Worm (Caenorhabditis elegans) whole organism, L3 larva: ENCODE data around the gene drp-1.

Source experiments
- R02D3.7 ChIP-seq: fragments of 150-350 bp; optimal IDR thresholded peaks from 2 replicates; lab custom pipeline; 2014; ENCODE audit warnings: missing biosample characterization, missing genetic modification characterization
- aly-2 ChIP-seq: fragments of 150-350 bp; optimal IDR thresholded peaks from 2 replicates; lab custom pipeline; 2014; ENCODE audit warnings: missing biosample characterization, missing genetic modification characterization
- ama-1 ChIP-seq: fragments of 150-350 bp; optimal IDR thresholded peaks from 2 replicates; lab custom pipeline; 2018
- ceh-16 ChIP-seq: sonication (generic microtip); optimal IDR thresholded peaks from 2 replicates; lab custom pipeline; 2017; ENCODE audit warnings: missing biosample characterization, missing genetic modification characterization
- ceh-28 ChIP-seq: fragments of 150-350 bp; optimal IDR thresholded peaks from 2 replicates; lab custom pipeline; 2014; ENCODE audit warnings: missing biosample characterization, missing genetic modification reagents, missing genetic modification characterization
- ceh-9 ChIP-seq: sonication (generic microtip); optimal IDR thresholded peaks from 2 replicates; lab custom pipeline; 2018; ENCODE audit warnings: missing biosample characterization, missing genetic modification characterization
- daf-12 ChIP-seq: fragments of 150-350 bp; optimal IDR thresholded peaks from 2 replicates; lab custom pipeline; 2014; ENCODE audit warnings: missing biosample characterization, missing genetic modification reagents, missing genetic modification characterization
- elt-1 ChIP-seq: fragments of 150-350 bp; optimal IDR thresholded peaks from 2 replicates; lab custom pipeline; 2014; ENCODE audit warnings: missing biosample characterization, missing genetic modification characterization
- elt-2 ChIP-seq: sonication (generic microtip); optimal IDR thresholded peaks from 2 replicates; lab custom pipeline; 2016; ENCODE audit warnings: missing genetic modification reagents, mild to moderate bottlenecking, missing genetic modification characterization, missing compliant biosample characterization
- elt-3 ChIP-seq, 3 experiments: fragments of 150-350 bp in 1 of 3; sonication (generic microtip) in 2 of 3; optimal IDR thresholded peaks; 2 replicates in 2 of 3; 4 replicates in 1 of 3; lab custom pipeline; 2014 to 2017; ENCODE audit warnings: missing biosample characterization in 3 of 3, missing genetic modification characterization in 3 of 3
- eor-1 ChIP-seq, 2 experiments: fragments of 150-350 bp; optimal IDR thresholded peaks; 2 replicates each; lab custom pipeline; 2014 to 2018; ENCODE audit warnings: missing biosample characterization in 2 of 2, missing genetic modification characterization in 2 of 2
- fkh-10 ChIP-seq: sonication (generic microtip); optimal IDR thresholded peaks from 2 replicates; lab custom pipeline; 2017; ENCODE audit warnings: missing biosample characterization, missing genetic modification reagents, missing genetic modification characterization
- fkh-2 ChIP-seq: fragments of 150-350 bp; optimal IDR thresholded peaks from 2 replicates; lab custom pipeline; 2014; ENCODE audit warnings: missing biosample characterization, missing genetic modification reagents, missing genetic modification characterization
- fos-1 ChIP-seq: fragments of 150-350 bp; optimal IDR thresholded peaks from 2 replicates; lab custom pipeline; 2014; ENCODE audit warnings: missing biosample characterization, missing genetic modification characterization
- hmg-11 ChIP-seq: sonication (generic microtip); optimal IDR thresholded peaks from 2 replicates; lab custom pipeline; 2016; ENCODE audit warnings: missing genetic modification characterization, missing compliant biosample characterization
- jun-1 ChIP-seq: fragments of 150-350 bp; optimal IDR thresholded peaks from 2 replicates; lab custom pipeline; 2014; ENCODE audit warnings: missing biosample characterization, missing genetic modification reagents, missing genetic modification characterization
- lin-39 ChIP-seq: fragments of 150-350 bp; optimal IDR thresholded peaks from 2 replicates; lab custom pipeline; 2018; ENCODE audit warnings: missing biosample characterization, missing genetic modification reagents, missing genetic modification characterization
- lsy-12 ChIP-seq: sonication (generic microtip); optimal IDR thresholded peaks from 2 replicates; lab custom pipeline; 2016; ENCODE audit warnings: mild to moderate bottlenecking, missing genetic modification characterization, missing compliant biosample characterization
- mdl-1 ChIP-seq: fragments of 150-350 bp; optimal IDR thresholded peaks from 2 replicates; lab custom pipeline; 2014; ENCODE audit warnings: missing biosample characterization, missing genetic modification characterization
- mml-1 ChIP-seq: fragments of 150-350 bp; sonication (generic microtip); optimal IDR thresholded peaks from 3 replicates; lab custom pipeline; 2014; ENCODE audit warnings: missing biosample characterization, missing genetic modification characterization
- nfya-1 ChIP-seq: sonication (generic microtip); optimal IDR thresholded peaks from 2 replicates; lab custom pipeline; 2017; ENCODE audit warnings: missing genetic modification characterization, mild to moderate bottlenecking, missing compliant biosample characterization, antibody characterized with exemption, moderate library complexity; ENCODE audit not compliant: insufficient read depth
- nhr-11 ChIP-seq: fragments of 150-350 bp; optimal IDR thresholded peaks from 2 replicates; lab custom pipeline; 2014; ENCODE audit warnings: missing biosample characterization, missing genetic modification characterization
- nhr-12 ChIP-seq: fragments of 150-350 bp; optimal IDR thresholded peaks from 2 replicates; lab custom pipeline; 2014; ENCODE audit warnings: missing biosample characterization, missing genetic modification characterization
- nhr-237 ChIP-seq: fragments of 150-350 bp; optimal IDR thresholded peaks from 2 replicates; lab custom pipeline; 2014; ENCODE audit warnings: missing biosample characterization, missing genetic modification characterization
- nhr-43 ChIP-seq: sonication (generic microtip); optimal IDR thresholded peaks from 2 replicates; lab custom pipeline; 2016; ENCODE audit warnings: mild to moderate bottlenecking, missing genetic modification characterization, missing compliant biosample characterization; ENCODE audit not compliant: poor library complexity, severe bottlenecking
- nhr-76 ChIP-seq: fragments of 150-350 bp; sonication (generic microtip); optimal IDR thresholded peaks from 5 replicates; lab custom pipeline; 2014; ENCODE audit warnings: missing biosample characterization, missing genetic modification characterization
- nhr-77 ChIP-seq: fragments of 150-350 bp; optimal IDR thresholded peaks from 2 replicates; lab custom pipeline; 2014; ENCODE audit warnings: missing biosample characterization, missing genetic modification characterization
- pha-4 ChIP-seq: fragments of 150-350 bp; optimal IDR thresholded peaks from 2 replicates; lab custom pipeline; 2014; ENCODE audit warnings: missing biosample characterization, missing genetic modification reagents, missing genetic modification characterization
- sea-2 ChIP-seq: fragments of 150-350 bp; sonication (generic microtip); optimal IDR thresholded peaks from 4 replicates; lab custom pipeline; 2014; ENCODE audit warnings: missing biosample characterization, missing genetic modification reagents, missing genetic modification characterization
- tbx-2 ChIP-seq: sonication (generic microtip); optimal IDR thresholded peaks from 2 replicates; lab custom pipeline; 2016; ENCODE audit warnings: mild to moderate bottlenecking, missing genetic modification characterization, missing compliant biosample characterization
- unc-39 ChIP-seq: sonication (generic microtip); optimal IDR thresholded peaks from 4 replicates; lab custom pipeline; 2017; ENCODE audit warnings: missing biosample characterization, missing genetic modification characterization
- unc-62 ChIP-seq: fragments of 150-350 bp; sonication (generic microtip); optimal IDR thresholded peaks from 4 replicates; lab custom pipeline; 2014; ENCODE audit warnings: missing biosample characterization, missing genetic modification reagents, missing genetic modification characterization
- zag-1 ChIP-seq: fragments of 150-350 bp; optimal IDR thresholded peaks from 2 replicates; lab custom pipeline; 2014; ENCODE audit warnings: missing biosample characterization, missing genetic modification characterization
- ztf-11 ChIP-seq: fragments of 150-350 bp; optimal IDR thresholded peaks from 2 replicates; lab custom pipeline; 2014; ENCODE audit warnings: missing biosample characterization, missing genetic modification characterization

drp-1 gene

ce11 chrIV:5514789-5515188, 23.5 kb upstream of the drp-1 start:
- TF ChIP-seq daf-12 (tag; lab: Kevin White, UChicago) (no peak), R02D3.7 (tag; lab: Kevin White, UChicago) (no peak), mdl-1 (tag; lab: Kevin White, UChicago) (no peak), nfya-1 (tag; lab: Kevin White, UChicago) (no peak), nhr-77 (tag; lab: Kevin White, UChicago) (no peak), hmg-11 (tag; lab: Kevin White, UChicago) (no peak), unc-39 (no peak), elt-2 (tag; lab: Kevin White, UChicago) (no peak), ztf-11 (tag; lab: Kevin White, UChicago) (no peak), jun-1 (no peak), tbx-2 (tag; lab: Kevin White, UChicago) (no peak), ceh-9 (tag; lab: Kevin White, UChicago) (no peak), aly-2 (tag; lab: Kevin White, UChicago) (no peak), nhr-76 (tag; lab: Kevin White, UChicago) (no peak)

- no peak for TF ChIP-seq ceh-9 (tag; lab: Kevin White, UChicago)
- no peak for TF ChIP-seq lsy-12
- peak; percentile 91 for TF ChIP-seq elt-1 (tag; lab: Kevin White, UChicago)
- TF ChIP-seq lin-39 (tag; lab: Kevin White, UChicago): peak; percentile 18
- TF ChIP-seq nhr-237 (tag; lab: Kevin White, UChicago): no peak
- no peak for TF ChIP-seq fkh-10
- TF ChIP-seq nhr-43 (tag; lab: Kevin White, UChicago): no peak
- TF ChIP-seq unc-62 (GFP tag; lab: Kevin White, UChicago): no peak
Measured at ce11 chrIV:5519044-5519443, 19.2 kb upstream of the drp-1 start.

- TF ChIP-seq pha-4 (peak; percentile 54), elt-1 (tag; lab: Kevin White, UChicago) (no peak)
Measured at ce11 chrIV:5526711-5527383, 11.4 kb upstream of the drp-1 start.

ce11 chrIV:5528285-5528684, 10.0 kb upstream of the drp-1 start, which contains the start of gene unc-5:
TSS of gene unc-5 (minus strand) at chrIV:5528338.
- TF ChIP-seq ceh-28: no peak
- TF ChIP-seq jun-1: no peak
- TF ChIP-seq pha-4: no peak

- TF ChIP-seq fkh-10 (peak; percentile 12), elt-2 (tag; lab: Kevin White, UChicago) (peak; percentile 14), ama-1 (no peak)
Measured at ce11 chrIV:5530980-5531379, 7.3 kb upstream of the drp-1 start.

- no peak for TF ChIP-seq R02D3.7 (tag; lab: Kevin White, UChicago)
- TF ChIP-seq nhr-12: no peak
Measured at ce11 chrIV:5533556-5533955, 4.7 kb upstream of the drp-1 start.

ce11 chrIV:5534596-5534995, 3.7 kb upstream of the drp-1 start:
- TF ChIP-seq jun-1: no peak
- TF ChIP-seq fos-1: no peak
- TF ChIP-seq zag-1 (tag; lab: Kevin White, UChicago): no peak
- TF ChIP-seq sea-2 (GFP tag; lab: Kevin White, UChicago): no peak
- TF ChIP-seq eor-1 (tag; optimal IDR thresholded peaks at IDR 0.05; lab: Kevin White, UChicago): no peak
- no peak for TF ChIP-seq ceh-9 (tag; lab: Kevin White, UChicago)
- no peak for TF ChIP-seq elt-1 (tag; lab: Kevin White, UChicago)
- no peak for TF ChIP-seq ceh-16
- no peak for TF ChIP-seq R02D3.7 (tag; lab: Kevin White, UChicago)
- TF ChIP-seq elt-3 (tag; optimal IDR thresholded peaks at IDR 0.05; lab: Kevin White, UChicago): no peak
- TF ChIP-seq nhr-12: no peak
- TF ChIP-seq nhr-11 (tag; lab: Kevin White, UChicago): no peak
- no peak for TF ChIP-seq elt-2 (tag; lab: Kevin White, UChicago)
- no peak for TF ChIP-seq mml-1 (tag; lab: Kevin White, UChicago)
- TF ChIP-seq unc-62 (GFP tag; lab: Kevin White, UChicago): no peak
- no peak for TF ChIP-seq fkh-2 (tag; lab: Kevin White, UChicago)
- TF ChIP-seq daf-12 (tag; lab: Kevin White, UChicago): no peak
- TF ChIP-seq, all 47 proteins: peak for 0
